Fruit fly (Drosophila melanogaster): ENCODE results near the gene mtgo.

The mtgo gene

dm6 chr2L:16519582-16520474 lies 25.0 kb upstream of the mtgo start (continued):
- TF ChIP-seq dan (GFP tag; IDR thresholded peaks at IDR 0.05), result no peak
- TF ChIP-seq Tbp (GFP tag; optimal IDR thresholded peaks at IDR 0.05), result no peak
- no peak for TF ChIP-seq btn (GFP tag; optimal IDR thresholded peaks at IDR 0.05)
- TF ChIP-seq Hmr (GFP tag; optimal IDR thresholded peaks at IDR 0.05), result peak; percentile 43
- no peak for TF ChIP-seq CG15479 (GFP tag; optimal IDR thresholded peaks at IDR 0.05)
- TF ChIP-seq Nf-YA (GFP tag; IDR thresholded peaks at IDR 0.05), result no peak
- TF ChIP-seq Optix (GFP tag; IDR thresholded peaks at IDR 0.05), result no peak; the same call in 2 of the 3 replicates
- peak; percentile 64; the same call in 1 of the 3 replicates for TF ChIP-seq otp (GFP tag; IDR thresholded peaks at IDR 0.05)
- no peak for TF ChIP-seq cas (GFP tag; IDR thresholded peaks at IDR 0.05)
- no peak for TF ChIP-seq CG9876 (GFP tag; optimal IDR thresholded peaks at IDR 0.05)
- peak; percentile 50 for TF ChIP-seq CG2875 (GFP tag; optimal IDR thresholded peaks at IDR 0.05)
- TF ChIP-seq CG11456 (GFP tag; IDR thresholded peaks at IDR 0.05), result no peak
- TF ChIP-seq CG34224 (GFP tag; IDR thresholded peaks at IDR 0.05; ENCODE audit: partially characterized antibody), result no peak; the same call in 2 of the 3 replicates
- TF ChIP-seq Dll (GFP tag; IDR thresholded peaks at IDR 0.05; ENCODE audit: partially characterized antibody), result 0 out of 4 replicates have a peak, but pooled peaks have one; percentile 18
- no peak; the same call in 1 of the 2 replicates for TF ChIP-seq CG4360 (GFP tag; IDR thresholded peaks at IDR 0.05)
- no peak for TF ChIP-seq Hmx (GFP tag; optimal IDR thresholded peaks at IDR 0.05)
- TF ChIP-seq MBD-R2 (GFP tag; IDR thresholded peaks at IDR 0.05), result no peak
- no peak for TF ChIP-seq Usf (GFP tag; optimal IDR thresholded peaks at IDR 0.05)
- no peak for TF ChIP-seq p53 (GFP tag; optimal IDR thresholded peaks at IDR 0.05)
- TF ChIP-seq CG11723 (GFP tag; optimal IDR thresholded peaks at IDR 0.05), result no peak
- TF ChIP-seq CG17568 (GFP tag; optimal IDR thresholded peaks at IDR 0.05), result peak; percentile 38
- TF ChIP-seq sisA (GFP tag; IDR thresholded peaks at IDR 0.05), result no peak
- peak; percentile 24 for TF ChIP-seq CG8924 (tag; optimal IDR thresholded peaks at IDR 0.05)
- no peak for TF ChIP-seq Atf-2 (GFP tag; optimal IDR thresholded peaks at IDR 0.05)
- TF ChIP-seq Side (GFP tag; optimal IDR thresholded peaks at IDR 0.05), result no peak
- peak; percentile 20 for TF ChIP-seq NC2β (GFP tag; optimal IDR thresholded peaks at IDR 0.05)
- TF ChIP-seq CG6654 (GFP tag; optimal IDR thresholded peaks at IDR 0.05), result no peak
- no peak for TF ChIP-seq Poxn (GFP tag; IDR thresholded peaks at IDR 0.05)
- TF ChIP-seq CG15514 (GFP tag; optimal IDR thresholded peaks at IDR 0.05), result no peak
- no peak for TF ChIP-seq lilli (GFP tag; optimal IDR thresholded peaks at IDR 0.05)
- TF ChIP-seq maf-S (GFP tag; optimal IDR thresholded peaks at IDR 0.05), result no peak
- TF ChIP-seq Rx (GFP tag; IDR thresholded peaks at IDR 0.05), result no peak
- no peak for TF ChIP-seq CG31224 (GFP tag; IDR thresholded peaks at IDR 0.05)
- no peak for TF ChIP-seq CG8359 (GFP tag; optimal IDR thresholded peaks at IDR 0.05; ENCODE audit: borderline replicate concordance)
- TF ChIP-seq nerfin-2 (GFP tag; IDR thresholded peaks at IDR 0.05; ENCODE audit: partially characterized antibody), result no peak
- no peak for TF ChIP-seq tx (GFP tag; optimal IDR thresholded peaks at IDR 0.05)
- TF ChIP-seq disco-r (GFP tag; optimal IDR thresholded peaks at IDR 0.05), result no peak
- TF ChIP-seq CG2199 (GFP tag; IDR thresholded peaks at IDR 0.05), result peak; percentile 81; the same call in 2 of the 3 replicates
- no peak for TF ChIP-seq Camta (GFP tag; optimal IDR thresholded peaks at IDR 0.05)
- TF ChIP-seq Lhr (GFP tag; optimal IDR thresholded peaks at IDR 0.05), result peak; percentile 5
- no peak for TF ChIP-seq CG1832 (GFP tag; optimal IDR thresholded peaks at IDR 0.05)
- TF ChIP-seq CG7745 (tag; optimal IDR thresholded peaks at IDR 0.05), result no peak
- peak in 1 of 3 experiments; percentile 34 for TF ChIP-seq lola (GFP tag; optimal IDR thresholded peaks at IDR 0.05)
- peak; percentile 42 for TF ChIP-seq CG15269 (tag; optimal IDR thresholded peaks at IDR 0.05)
- TF ChIP-seq eyg (GFP tag; optimal IDR thresholded peaks at IDR 0.05), result no peak
- peak; percentile 59 for TF ChIP-seq CG12391 (tag; optimal IDR thresholded peaks at IDR 0.05)
- TF ChIP-seq B-H2 (GFP tag; optimal IDR thresholded peaks at IDR 0.05), result no peak
- TF ChIP-seq CG12071 (GFP tag; optimal IDR thresholded peaks at IDR 0.05), result no peak
- peak; percentile 50 for TF ChIP-seq lmd (GFP tag; IDR thresholded peaks at IDR 0.05)

Data from whole organism, embryonic.